Worm (Caenorhabditis elegans) whole organism, young adult: ENCODE results near the gene mrp-3.

ENCODE experiments used
- B0336.3 ChIP-seq: fragments of 200-800 bp; sonication (Bioruptor generic); IDR thresholded peaks from 2 replicates; pipeline ENCODE4 v1.3.6; 2022; ENCODE audit warnings: missing genetic modification characterization, missing compliant biosample characterization
- ceh-40 ChIP-seq: fragments of 200-800 bp; sonication (Bioruptor generic); IDR thresholded peaks from 2 replicates; pipeline ENCODE4 v1.3.6; 2022; ENCODE audit warnings: missing genetic modification characterization, missing compliant biosample characterization

DNA sequence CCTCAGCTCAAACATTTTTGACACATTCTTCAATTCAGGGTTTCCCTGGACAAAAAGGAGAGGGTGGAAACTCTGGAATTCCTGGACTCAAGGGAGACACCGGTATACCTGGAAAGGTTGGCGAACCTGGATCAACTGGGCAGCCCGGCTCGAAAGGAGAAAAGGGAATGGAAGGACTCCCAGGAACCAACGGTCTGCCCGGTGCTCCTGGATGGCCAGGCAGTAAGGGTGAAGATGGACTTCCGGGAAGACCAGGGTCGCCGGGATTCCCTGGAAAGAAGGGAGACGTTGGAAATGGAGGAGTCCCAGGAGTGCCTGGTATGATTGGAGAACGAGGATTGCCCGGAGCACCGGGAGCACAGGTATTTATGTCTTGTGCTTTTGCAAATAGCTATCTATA is 6.7 kb upstream of the mrp-3 start:
- TF ChIP-seq ceh-40 (GFP tag; lab: Robert Waterston, UW) (no peak), B0336.3 (GFP tag; lab: Robert Waterston, UW) (no peak)
